Fruit fly (Drosophila melanogaster): ENCODE results near the gene Elp3.

dm6 chr2L:4422154-4422553 is 22.4 kb upstream of the Elp3 start:
- TF ChIP-seq psq (GFP tag; optimal IDR thresholded peaks at IDR 0.05) (no peak), Hr78 (GFP tag; optimal IDR thresholded peaks at IDR 0.05) (no peak), rgr (GFP tag; optimal IDR thresholded peaks at IDR 0.05) (no peak), Abd-B (GFP tag; optimal IDR thresholded peaks at IDR 0.05) (no peak), Dfd (GFP tag; optimal IDR thresholded peaks at IDR 0.05) (no peak), Hnf4 (GFP tag; optimal IDR thresholded peaks at IDR 0.05) (no peak), sv (GFP tag; optimal IDR thresholded peaks at IDR 0.05) (no peak), fru (GFP tag; optimal IDR thresholded peaks at IDR 0.05) (no peak), h (GFP tag; optimal IDR thresholded peaks at IDR 0.05) (no peak), N (GFP tag; optimal IDR thresholded peaks at IDR 0.05) (no peak), CrebA (GFP tag; optimal IDR thresholded peaks at IDR 0.05; ENCODE audit: borderline replicate concordance) (no peak)

Measured in whole organism, wandering third instar larva.